Worm (Caenorhabditis elegans) whole organism, L2 larva: ENCODE data around the gene Y53F4B.20.

Source experiments
- ceh-82 ChIP-seq: fragments of 150-350 bp; optimal IDR thresholded peaks from 2 replicates; lab custom pipeline; 2014; ENCODE audit warnings: missing biosample characterization, missing genetic modification characterization
- unc-62 ChIP-seq: fragments of 150-350 bp; optimal IDR thresholded peaks from 2 replicates; lab custom pipeline; 2014; ENCODE audit warnings: missing biosample characterization, missing genetic modification reagents, missing genetic modification characterization

ce11 chrII:15039104-15039503, 45.2 kb upstream of the Y53F4B.20 start, which contains the start of gene trip-4:
- no peak for TF ChIP-seq ceh-82 (tag; lab: Kevin White, UChicago)
- no peak for TF ChIP-seq unc-62 (GFP tag; lab: Kevin White, UChicago)
